Worm (Caenorhabditis elegans) whole organism, L3 larva: Measurements from ENCODE around the gene F49E12.7.
A peak's percentile ranks its signal among the peaks of the same experiment; 100 is the strongest.

Experiments used
- ZK546.5 ChIP-seq: sonication (generic microtip); optimal IDR thresholded peaks from 2 replicates; lab custom pipeline; 2017; ENCODE audit warnings: missing biosample characterization, missing genetic modification characterization
- aly-2 ChIP-seq: fragments of 150-350 bp; optimal IDR thresholded peaks from 2 replicates; lab custom pipeline; 2014; ENCODE audit warnings: missing biosample characterization, missing genetic modification characterization
- ama-1 ChIP-seq: fragments of 150-350 bp; optimal IDR thresholded peaks from 2 replicates; lab custom pipeline; 2018
- ceh-16 ChIP-seq: sonication (generic microtip); optimal IDR thresholded peaks from 2 replicates; lab custom pipeline; 2017; ENCODE audit warnings: missing biosample characterization, missing genetic modification characterization
- ceh-82 ChIP-seq: fragments of 150-350 bp; optimal IDR thresholded peaks from 2 replicates; lab custom pipeline; 2014; ENCODE audit warnings: missing biosample characterization, missing genetic modification characterization
- ceh-9 ChIP-seq: sonication (generic microtip); optimal IDR thresholded peaks from 2 replicates; lab custom pipeline; 2018; ENCODE audit warnings: missing biosample characterization, missing genetic modification characterization
- daf-12 ChIP-seq: fragments of 150-350 bp; optimal IDR thresholded peaks from 2 replicates; lab custom pipeline; 2014; ENCODE audit warnings: missing biosample characterization, missing genetic modification reagents, missing genetic modification characterization
- egl-27 ChIP-seq: sonication (generic microtip); optimal IDR thresholded peaks from 4 replicates; lab custom pipeline; 2017; ENCODE audit warnings: missing biosample characterization, missing genetic modification reagents, missing genetic modification characterization
- egl-5 ChIP-seq: fragments of 150-350 bp; optimal IDR thresholded peaks from 2 replicates; lab custom pipeline; 2017; ENCODE audit warnings: missing biosample characterization, missing genetic modification reagents, missing genetic modification characterization, inconsistent platforms
- elt-1 ChIP-seq: fragments of 150-350 bp; optimal IDR thresholded peaks from 2 replicates; lab custom pipeline; 2014; ENCODE audit warnings: missing biosample characterization, missing genetic modification characterization
- elt-2 ChIP-seq: sonication (generic microtip); optimal IDR thresholded peaks from 2 replicates; lab custom pipeline; 2016; ENCODE audit warnings: missing genetic modification reagents, mild to moderate bottlenecking, missing genetic modification characterization, missing compliant biosample characterization
- eor-1 ChIP-seq, 2 experiments: fragments of 150-350 bp; optimal IDR thresholded peaks; 2 replicates each; lab custom pipeline; 2014 to 2018; ENCODE audit warnings: missing biosample characterization in 2 of 2, missing genetic modification characterization in 2 of 2
- fkh-2 ChIP-seq: fragments of 150-350 bp; optimal IDR thresholded peaks from 2 replicates; lab custom pipeline; 2014; ENCODE audit warnings: missing biosample characterization, missing genetic modification reagents, missing genetic modification characterization
- fos-1 ChIP-seq: fragments of 150-350 bp; optimal IDR thresholded peaks from 2 replicates; lab custom pipeline; 2014; ENCODE audit warnings: missing biosample characterization, missing genetic modification characterization
- lin-39 ChIP-seq: fragments of 150-350 bp; optimal IDR thresholded peaks from 2 replicates; lab custom pipeline; 2018; ENCODE audit warnings: missing biosample characterization, missing genetic modification reagents, missing genetic modification characterization
- lsy-12 ChIP-seq: sonication (generic microtip); optimal IDR thresholded peaks from 2 replicates; lab custom pipeline; 2016; ENCODE audit warnings: mild to moderate bottlenecking, missing genetic modification characterization, missing compliant biosample characterization
- nfya-1 ChIP-seq: sonication (generic microtip); optimal IDR thresholded peaks from 2 replicates; lab custom pipeline; 2017; ENCODE audit warnings: missing genetic modification characterization, mild to moderate bottlenecking, missing compliant biosample characterization, antibody characterized with exemption, moderate library complexity; ENCODE audit not compliant: insufficient read depth
- nhr-11 ChIP-seq: fragments of 150-350 bp; optimal IDR thresholded peaks from 2 replicates; lab custom pipeline; 2014; ENCODE audit warnings: missing biosample characterization, missing genetic modification characterization
- nhr-12 ChIP-seq: fragments of 150-350 bp; optimal IDR thresholded peaks from 2 replicates; lab custom pipeline; 2014; ENCODE audit warnings: missing biosample characterization, missing genetic modification characterization
- nhr-23 ChIP-seq: fragments of 150-350 bp; optimal IDR thresholded peaks from 2 replicates; lab custom pipeline; 2014; ENCODE audit warnings: missing biosample characterization, missing genetic modification reagents, missing genetic modification characterization
- nhr-25 ChIP-seq: sonication (generic microtip); optimal IDR thresholded peaks from 2 replicates; lab custom pipeline; 2017; ENCODE audit warnings: missing biosample characterization, missing genetic modification characterization
- nhr-28 ChIP-seq: fragments of 150-350 bp; optimal IDR thresholded peaks from 2 replicates; lab custom pipeline; 2014; ENCODE audit warnings: missing biosample characterization, missing genetic modification characterization
- nhr-43 ChIP-seq: sonication (generic microtip); optimal IDR thresholded peaks from 2 replicates; lab custom pipeline; 2016; ENCODE audit warnings: mild to moderate bottlenecking, missing genetic modification characterization, missing compliant biosample characterization; ENCODE audit not compliant: poor library complexity, severe bottlenecking
- nhr-67 ChIP-seq: fragments of 150-350 bp; optimal IDR thresholded peaks from 2 replicates; lab custom pipeline; 2014; ENCODE audit warnings: missing biosample characterization, missing genetic modification characterization
- nhr-76 ChIP-seq: fragments of 150-350 bp; sonication (generic microtip); optimal IDR thresholded peaks from 5 replicates; lab custom pipeline; 2014; ENCODE audit warnings: missing biosample characterization, missing genetic modification characterization
- pha-4 ChIP-seq: fragments of 150-350 bp; optimal IDR thresholded peaks from 2 replicates; lab custom pipeline; 2014; ENCODE audit warnings: missing biosample characterization, missing genetic modification reagents, missing genetic modification characterization
- pqm-1 ChIP-seq: fragments of 150-350 bp; optimal IDR thresholded peaks from 2 replicates; lab custom pipeline; 2017; ENCODE audit warnings: missing biosample characterization, missing genetic modification characterization, inconsistent platforms
- sea-2 ChIP-seq: fragments of 150-350 bp; sonication (generic microtip); optimal IDR thresholded peaks from 4 replicates; lab custom pipeline; 2014; ENCODE audit warnings: missing biosample characterization, missing genetic modification reagents, missing genetic modification characterization
- tbx-2 ChIP-seq: sonication (generic microtip); optimal IDR thresholded peaks from 2 replicates; lab custom pipeline; 2016; ENCODE audit warnings: mild to moderate bottlenecking, missing genetic modification characterization, missing compliant biosample characterization
- unc-39 ChIP-seq: sonication (generic microtip); optimal IDR thresholded peaks from 4 replicates; lab custom pipeline; 2017; ENCODE audit warnings: missing biosample characterization, missing genetic modification characterization
- unc-62 ChIP-seq: fragments of 150-350 bp; sonication (generic microtip); optimal IDR thresholded peaks from 4 replicates; lab custom pipeline; 2014; ENCODE audit warnings: missing biosample characterization, missing genetic modification reagents, missing genetic modification characterization
- zag-1 ChIP-seq: fragments of 150-350 bp; optimal IDR thresholded peaks from 2 replicates; lab custom pipeline; 2014; ENCODE audit warnings: missing biosample characterization, missing genetic modification characterization
- ztf-11 ChIP-seq: fragments of 150-350 bp; optimal IDR thresholded peaks from 2 replicates; lab custom pipeline; 2014; ENCODE audit warnings: missing biosample characterization, missing genetic modification characterization
- ztf-4 ChIP-seq: fragments of 150-350 bp; optimal IDR thresholded peaks from 2 replicates; lab custom pipeline; 2014; ENCODE audit warnings: missing biosample characterization, missing genetic modification characterization

Gene F49E12.7

ce11 chrII:8428947-8429919 lies 33.3 kb upstream of the F49E12.7 start:
- TF ChIP-seq unc-62 (no peak), ceh-9 (tag; lab: Kevin White, UChicago) (no peak), nhr-23 (tag; lab: Kevin White, UChicago) (peak; percentile 53), nhr-25 (tag; lab: Kevin White, UChicago) (peak; percentile 39), sea-2 (GFP tag; lab: Kevin White, UChicago) (no peak), nhr-11 (tag; lab: Kevin White, UChicago) (no peak), ceh-82 (tag; lab: Kevin White, UChicago) (no peak), nhr-76 (tag; lab: Kevin White, UChicago) (no peak), nfya-1 (tag; lab: Kevin White, UChicago) (peak; percentile 32), pha-4 (tag; lab: Kevin White, UChicago) (peak; percentile 38), fkh-2 (no peak), ama-1 (lab: Kevin White, UChicago) (no peak), zag-1 (tag; lab: Kevin White, UChicago) (no peak), lin-39 (tag; lab: Kevin White, UChicago) (no peak), daf-12 (no peak), elt-2 (tag; lab: Kevin White, UChicago) (no peak), ceh-16 (tag; lab: Kevin White, UChicago) (no peak), fos-1 (tag; lab: Kevin White, UChicago) (no peak), nhr-43 (tag; lab: Kevin White, UChicago) (no peak), egl-5 (tag; lab: Kevin White, UChicago) (no peak), ztf-11 (tag; lab: Kevin White, UChicago) (no peak)

- TF ChIP-seq sea-2 (GFP tag; lab: Kevin White, UChicago): no peak
- no peak for TF ChIP-seq nhr-12 (tag; lab: Kevin White, UChicago)
- no peak for TF ChIP-seq pqm-1
- TF ChIP-seq lin-39 (tag; lab: Kevin White, UChicago): no peak
- TF ChIP-seq eor-1 (tag; optimal IDR thresholded peaks at IDR 0.05; lab: Kevin White, UChicago): no peak
- no peak for TF ChIP-seq ZK546.5
- TF ChIP-seq tbx-2 (tag; lab: Kevin White, UChicago): no peak
- no peak for TF ChIP-seq aly-2 (tag; lab: Kevin White, UChicago)
- TF ChIP-seq unc-39 (tag; lab: Kevin White, UChicago): no peak
- TF ChIP-seq, all 47 proteins: peak for 0
Measured at ce11 chrII:8428758-8428946, 32.7 kb upstream of the F49E12.7 start, which contains the start of gene F14E5.2. TSS of gene F14E5.2 (minus strand) at chrII:8428858.

ce11 chrII:8420775-8421388 lies 24.9 kb upstream of the F49E12.7 start:
- TF ChIP-seq ceh-82 (tag; lab: Kevin White, UChicago): no peak
- peak; percentile 89 for TF ChIP-seq elt-1 (tag; lab: Kevin White, UChicago)
- peak; percentile 43 for TF ChIP-seq ztf-4
- TF ChIP-seq, all 47 proteins: peak for 2

ce11 chrII:8419798-8420197 lies 23.9 kb upstream of the F49E12.7 start, which contains the start of gene F14E5.8:
TSS of gene F14E5.8 (plus strand) at chrII:8420098.
- TF ChIP-seq elt-1 (tag; lab: Kevin White, UChicago): peak; percentile 4

ce11 chrII:8419015-8419414 lies 23.1 kb upstream of the F49E12.7 start:
- TF ChIP-seq lsy-12 (tag; lab: Kevin White, UChicago) (no peak), nhr-43 (tag; lab: Kevin White, UChicago) (no peak), fos-1 (tag; lab: Kevin White, UChicago) (no peak), pqm-1 (no peak), elt-1 (tag; lab: Kevin White, UChicago) (peak; percentile 89), egl-27 (no peak), egl-5 (tag; lab: Kevin White, UChicago) (no peak), nhr-28 (tag; lab: Kevin White, UChicago) (no peak), ceh-82 (tag; lab: Kevin White, UChicago) (no peak), ama-1 (lab: Kevin White, UChicago) (no peak), ztf-4 (peak; percentile 76), zag-1 (tag; lab: Kevin White, UChicago) (no peak), nhr-67 (no peak)
